Worm (Caenorhabditis elegans) whole organism, L1 larva: ENCODE measurements around the gene hum-2.
"Not testable (repeated sequence)": the region's sequence is repeated elsewhere in the genome, so short reads cannot be mapped to it uniquely, and the experiment has no call there.

ENCODE experiments used
- C34B4.2 ChIP-seq: sonication (generic microtip); optimal IDR thresholded peaks from 2 replicates; lab custom pipeline; 2017; ENCODE audit warnings: mild to moderate bottlenecking, missing genetic modification characterization, missing compliant biosample characterization
- F16B12.6 ChIP-seq: fragments of 150-350 bp; optimal IDR thresholded peaks from 2 replicates; lab custom pipeline; 2014; ENCODE audit warnings: missing biosample characterization, missing genetic modification characterization
- ama-1 ChIP-seq: fragments of 150-350 bp; optimal IDR thresholded peaks from 2 replicates; lab custom pipeline; 2014
- blmp-1 ChIP-seq: fragments of 150-350 bp; optimal IDR thresholded peaks from 2 replicates; lab custom pipeline; 2014; ENCODE audit warnings: missing biosample characterization, missing genetic modification characterization
- ceh-63 ChIP-seq: fragments of 200-800 bp; sonication (Bioruptor generic); optimal IDR thresholded peaks from 2 replicates; lab custom pipeline; 2018; ENCODE audit warnings: mild to moderate bottlenecking, missing genetic modification characterization, missing compliant biosample characterization
- ceh-88 ChIP-seq: fragments of 200-800 bp; sonication (Bioruptor generic); IDR thresholded peaks from 2 replicates; pipeline ENCODE4 v1.3.6; 2022; ENCODE audit warnings: missing genetic modification characterization, missing compliant biosample characterization
- ceh-90 ChIP-seq: sonication (generic microtip); optimal IDR thresholded peaks from 2 replicates; lab custom pipeline; 2016; ENCODE audit warnings: missing genetic modification characterization, missing compliant biosample characterization
- dpl-1 ChIP-seq, 3 experiments: fragments of 150-350 bp in 2 of 3; sonication (generic microtip) in 1 of 3; optimal IDR thresholded peaks; 2 replicates each; lab custom pipeline; 2014 to 2017; ENCODE audit warnings: missing biosample characterization in 3 of 3, missing genetic modification characterization in 3 of 3, missing genetic modification reagents in 3 of 3
- efl-1 ChIP-seq, 4 experiments: fragments of 150-350 bp; optimal IDR thresholded peaks in 3 of 4; peaks in 1 of 4; 1 replicate in 1 of 4; 2 replicates in 3 of 4; lab custom pipeline; 2014; ENCODE audit warnings: missing biosample characterization in 2 of 4, missing genetic modification characterization in 2 of 4, missing genetic modification reagents in 2 of 4
- egl-27 ChIP-seq, 2 experiments: fragments of 150-350 bp in 1 of 2; sonication (generic microtip); optimal IDR thresholded peaks; 3 replicates each; lab custom pipeline; 2017 to 2018; ENCODE audit warnings: missing biosample characterization in 2 of 2, missing genetic modification characterization in 2 of 2, missing genetic modification reagents in 2 of 2
- elt-2 ChIP-seq: sonication (generic microtip); optimal IDR thresholded peaks from 2 replicates; lab custom pipeline; 2016; ENCODE audit warnings: missing genetic modification characterization, mild to moderate bottlenecking, inconsistent platforms, missing compliant biosample characterization, missing genetic modification reagents
- elt-3 ChIP-seq, 6 experiments: fragments of 150-350 bp in 1 of 6; sonication (generic microtip); optimal IDR thresholded peaks; 2 replicates each; lab custom pipeline; 2017 to 2018; ENCODE audit warnings: missing biosample characterization in 6 of 6, missing genetic modification characterization in 6 of 6, inconsistent platforms in 1 of 6
- ets-5 ChIP-seq: fragments of 200-800 bp; sonication (Bioruptor generic); IDR thresholded peaks from 2 replicates; pipeline ENCODE4 v1.3.6; 2022; ENCODE audit warnings: missing genetic modification characterization, missing compliant biosample characterization
- grh-1 ChIP-seq: fragments of 200-800 bp; sonication (Bioruptor generic); IDR thresholded peaks from 2 replicates; pipeline ENCODE4 v1.3.6; 2022; ENCODE audit warnings: missing genetic modification reagents, missing genetic modification characterization, missing compliant biosample characterization
- hlh-4 ChIP-seq: sonication (generic microtip); optimal IDR thresholded peaks from 2 replicates; lab custom pipeline; 2016; ENCODE audit warnings: mild to moderate bottlenecking, missing genetic modification characterization, missing compliant biosample characterization
- hpl-2 ChIP-seq: fragments of 150-350 bp; optimal IDR thresholded peaks from 2 replicates; lab custom pipeline; 2014; ENCODE audit warnings: missing biosample characterization, missing genetic modification reagents, missing genetic modification characterization
- irx-1 ChIP-seq: sonication (generic microtip); optimal IDR thresholded peaks from 2 replicates; lab custom pipeline; 2016; ENCODE audit warnings: missing genetic modification characterization, missing compliant biosample characterization
- lin-14 ChIP-seq: fragments of 200-800 bp; sonication (Bioruptor generic); optimal IDR thresholded peaks from 2 replicates; lab custom pipeline; 2018; ENCODE audit warnings: mild to moderate bottlenecking, missing genetic modification characterization, moderate library complexity, missing compliant biosample characterization
- lin-15B ChIP-seq: fragments of 150-350 bp; sonication (generic microtip); optimal IDR thresholded peaks from 3 replicates; lab custom pipeline; 2014; ENCODE audit warnings: missing biosample characterization, missing genetic modification characterization
- lin-35 ChIP-seq, 2 experiments: fragments of 150-350 bp; optimal IDR thresholded peaks; 2 replicates each; lab custom pipeline; 2014; ENCODE audit warnings: missing biosample characterization in 2 of 2, missing genetic modification characterization in 2 of 2, missing genetic modification reagents in 2 of 2
- lsy-2 ChIP-seq, 2 experiments: fragments of 150-350 bp; optimal IDR thresholded peaks; 2 replicates each; lab custom pipeline; 2014; ENCODE audit warnings: missing biosample characterization in 2 of 2, missing genetic modification characterization in 2 of 2
- mab-9 ChIP-seq: fragments of 200-800 bp; sonication (Bioruptor generic); IDR thresholded peaks from 2 replicates; pipeline ENCODE4 v1.3.6; 2022; ENCODE audit warnings: missing genetic modification reagents, missing genetic modification characterization, missing compliant biosample characterization
- mdl-1 ChIP-seq, 2 experiments: fragments of 150-350 bp; optimal IDR thresholded peaks; 2 replicates each; lab custom pipeline; 2014 to 2017; ENCODE audit warnings: missing biosample characterization in 2 of 2, missing genetic modification characterization in 2 of 2, inconsistent platforms in 1 of 2
- mep-1 ChIP-seq: fragments of 150-350 bp; optimal IDR thresholded peaks from 2 replicates; lab custom pipeline; 2014; ENCODE audit warnings: missing biosample characterization, missing genetic modification characterization
- nhr-19 ChIP-seq: fragments of 200-800 bp; sonication (Bioruptor generic); conservative IDR thresholded peaks from 2 replicates; pipeline ENCODE4 v1.3.6; 2022; ENCODE audit warnings: missing genetic modification characterization, missing compliant biosample characterization
- nhr-20 ChIP-seq: sonication (generic microtip); optimal IDR thresholded peaks from 2 replicates; lab custom pipeline; 2016; ENCODE audit warnings: mild to moderate bottlenecking, missing genetic modification characterization, missing compliant biosample characterization
- nhr-28 ChIP-seq: fragments of 150-350 bp; optimal IDR thresholded peaks from 2 replicates; lab custom pipeline; 2014; ENCODE audit warnings: missing biosample characterization, missing genetic modification characterization
- nhr-76 ChIP-seq: sonication (generic microtip); optimal IDR thresholded peaks from 2 replicates; lab custom pipeline; 2017; ENCODE audit warnings: missing biosample characterization, missing genetic modification characterization
- nhr-84 ChIP-seq: sonication (generic microtip); optimal IDR thresholded peaks from 2 replicates; lab custom pipeline; 2017; ENCODE audit warnings: missing biosample characterization, missing genetic modification characterization
- snpc-4 ChIP-seq: fragments of 150-350 bp; optimal IDR thresholded peaks from 2 replicates; lab custom pipeline; 2014; ENCODE audit warnings: missing biosample characterization, missing genetic modification characterization
- snu-23 ChIP-seq: sonication (generic microtip); optimal IDR thresholded peaks from 2 replicates; lab custom pipeline; 2016; ENCODE audit warnings: missing genetic modification characterization, missing compliant biosample characterization
- swsn-7 ChIP-seq: sonication (generic microtip); optimal IDR thresholded peaks from 2 replicates; lab custom pipeline; 2016; ENCODE audit warnings: missing genetic modification characterization, missing compliant biosample characterization
- tlp-1 ChIP-seq: fragments of 150-350 bp; optimal IDR thresholded peaks from 2 replicates; lab custom pipeline; 2014; ENCODE audit warnings: missing biosample characterization, missing genetic modification characterization
- unc-130 ChIP-seq: fragments of 150-350 bp; optimal IDR thresholded peaks from 2 replicates; lab custom pipeline; 2017; ENCODE audit warnings: missing biosample characterization, missing genetic modification characterization, inconsistent platforms
- unc-30 ChIP-seq: sonication (generic microtip); optimal IDR thresholded peaks from 2 replicates; lab custom pipeline; 2017; ENCODE audit warnings: missing biosample characterization, missing genetic modification characterization
- unc-86 ChIP-seq: sonication (generic microtip); optimal IDR thresholded peaks from 2 replicates; lab custom pipeline; 2016; ENCODE audit warnings: missing genetic modification characterization, missing compliant biosample characterization
- unc-98 ChIP-seq: fragments of 200-800 bp; sonication (Bioruptor generic); IDR thresholded peaks from 2 replicates; pipeline ENCODE4 v1.3.6; 2022; ENCODE audit warnings: missing genetic modification characterization, missing compliant biosample characterization
- vab-15 ChIP-seq: sonication (generic microtip); optimal IDR thresholded peaks from 2 replicates; lab custom pipeline; 2017; ENCODE audit warnings: missing genotype, mild to moderate bottlenecking, missing genetic modification characterization, missing compliant biosample characterization
- zag-1 ChIP-seq: fragments of 150-350 bp; optimal IDR thresholded peaks from 2 replicates; lab custom pipeline; 2014; ENCODE audit warnings: missing biosample characterization, missing genetic modification characterization
- zip-4 ChIP-seq: fragments of 200-800 bp; sonication (Bioruptor generic); optimal IDR thresholded peaks from 2 replicates; lab custom pipeline; 2018; ENCODE audit warnings: mild to moderate bottlenecking, missing genetic modification characterization, moderate library complexity, missing compliant biosample characterization

Gene hum-2

ce11 chrV:9427075-9427474, 41.1 kb downstream of the hum-2 start, which contains the start of gene F36D4.6:
Gene F36D4.6, minus strand, starts transcription at chrV:9427175.
- no peak for TF ChIP-seq zag-1 (tag; lab: Kevin White, UChicago)
- no peak for TF ChIP-seq efl-1 (optimal IDR thresholded peaks at IDR 0.05; lab: Kevin White, UChicago)
- peak in 1 of 2 experiments; percentile 50 for TF ChIP-seq efl-1 (GFP tag; optimal IDR thresholded peaks at IDR 0.05 in 1 of 2; lab: Kevin White, UChicago)

ce11 chrV:9439315-9440002, 53.5 kb downstream of the hum-2 start, which contains the start of gene Y54B9A.1:
Gene Y54B9A.1, minus strand, starts transcription at chrV:9439549.
- TF ChIP-seq vab-15, F16B12.6, lin-15B (tag; lab: Kevin White, UChicago): not testable (repeated sequence)
- TF ChIP-seq, all 84 proteins: peak for 0; not testable (repeated sequence) for 84

- no peak for TF ChIP-seq hlh-4 (tag; lab: Kevin White, UChicago)
- peak; percentile 21 for TF ChIP-seq snpc-4 (tag; lab: Kevin White, UChicago)
Observed at ce11 chrV:9440003-9440319, 54.0 kb downstream of the hum-2 start.

- TF ChIP-seq lsy-2 (tag; optimal IDR thresholded peaks at IDR 0.05; lab: Kevin White, UChicago), result no peak
Observed at ce11 chrV:9441046-9441445, 55.1 kb downstream of the hum-2 start.

- TF ChIP-seq blmp-1 (tag; lab: Kevin White, UChicago) (peak; percentile 66), lin-14 (peak; percentile 36), grh-1 (GFP tag; lab: Robert Waterston, UW) (no peak), efl-1 (optimal IDR thresholded peaks at IDR 0.05; lab: Kevin White, UChicago) (no peak), efl-1 (GFP tag; optimal IDR thresholded peaks at IDR 0.05 in 1 of 2; lab: Kevin White, UChicago) (peak in 1 of 2 experiments; percentile 91), elt-3 (tag; optimal IDR thresholded peaks at IDR 0.05; lab: Kevin White, UChicago) (peak in 1 of 6 experiments; percentile 29), zip-4 (GFP tag; lab: Kevin White, UChicago) (no peak), lin-35 (GFP tag; optimal IDR thresholded peaks at IDR 0.05; lab: Kevin White, UChicago) (peak in 1 of 2 experiments; percentile 6), ets-5 (GFP tag; lab: Robert Waterston, UW) (no peak), hlh-4 (tag; lab: Kevin White, UChicago) (no peak), C34B4.2 (tag; lab: Kevin White, UChicago) (no peak), snu-23 (GFP tag; lab: Kevin White, UChicago) (peak; percentile 19)
Observed at ce11 chrV:9442471-9442870, 56.5 kb downstream of the hum-2 start.

- TF ChIP-seq snpc-4 (tag; lab: Kevin White, UChicago) (no peak), mep-1 (tag; lab: Kevin White, UChicago) (no peak), unc-30 (tag; lab: Kevin White, UChicago) (no peak), egl-27 (tag; optimal IDR thresholded peaks at IDR 0.05; lab: Kevin White, UChicago) (no peak), lin-15B (tag; lab: Kevin White, UChicago) (no peak), nhr-84 (tag; lab: Kevin White, UChicago) (no peak), F16B12.6 (tag; lab: Kevin White, UChicago) (no peak), nhr-76 (tag; lab: Kevin White, UChicago) (no peak), unc-130 (tag; lab: Kevin White, UChicago) (no peak), mab-9 (GFP tag; lab: Robert Waterston, UW) (no peak), nhr-19 (GFP tag; lab: Robert Waterston, UW) (no peak), ceh-63 (no peak), ets-5 (GFP tag; lab: Robert Waterston, UW) (no peak), unc-98 (no peak), hpl-2 (GFP tag; lab: Kevin White, UChicago) (no peak), mdl-1 (tag; optimal IDR thresholded peaks at IDR 0.05; lab: Kevin White, UChicago) (peak in 1 of 2 experiments; percentile 13), swsn-7 (tag; lab: Kevin White, UChicago) (no peak), irx-1 (tag; lab: Kevin White, UChicago) (no peak), tlp-1 (tag; lab: Kevin White, UChicago) (no peak), ama-1 (no peak), ceh-90 (tag; lab: Kevin White, UChicago) (no peak), elt-2 (peak; percentile 94), unc-86 (tag; lab: Kevin White, UChicago) (no peak), ceh-88 (GFP tag; lab: Robert Waterston, UW) (no peak), nhr-20 (tag; lab: Kevin White, UChicago) (peak; percentile 4), nhr-28 (tag; lab: Kevin White, UChicago) (no peak), efl-1 (optimal IDR thresholded peaks at IDR 0.05; lab: Kevin White, UChicago) (no peak), efl-1 (GFP tag; optimal IDR thresholded peaks at IDR 0.05 in 1 of 2; lab: Kevin White, UChicago) (no peak), dpl-1 (GFP tag; optimal IDR thresholded peaks at IDR 0.05; lab: Kevin White, UChicago) (no peak)
Observed at ce11 chrV:9443109-9443508, 57.1 kb downstream of the hum-2 start.
